Worm (Caenorhabditis elegans): Measurements from ENCODE around the gene R166.2.

Gene R166.2

ce11 chrII:10547311-10547710 lies 9.8 kb upstream of the R166.2 start (continued):
- TF ChIP-seq snpc-4 (GFP tag; optimal IDR thresholded peaks at IDR 0.05) (no peak), snpc-4 (tag; optimal IDR thresholded peaks at IDR 0.05) (no peak), ztf-22 (GFP tag; optimal IDR thresholded peaks at IDR 0.05) (no peak), akir-1 (GFP tag; optimal IDR thresholded peaks at IDR 0.05) (no peak), ztf-18 (tag; optimal IDR thresholded peaks at IDR 0.05) (no peak), ceh-40 (GFP tag; IDR thresholded peaks at IDR 0.05) (no peak), aptf-3 (GFP tag; IDR thresholded peaks at IDR 0.05) (no peak; the same call in 1 of the 2 replicates), ccch-3 (GFP tag; optimal IDR thresholded peaks at IDR 0.05) (no peak), dpl-1 (GFP tag; optimal IDR thresholded peaks at IDR 0.05) (no peak), attf-3 (GFP tag; conservative IDR thresholded peaks at IDR 0.05) (no peak), hrde-1 (tag; optimal IDR thresholded peaks at IDR 0.05; ENCODE audit: borderline replicate concordance) (no peak), Y56A3A.18 (GFP tag; IDR thresholded peaks at IDR 0.05) (no peak), snpc-1.3 (tag; optimal IDR thresholded peaks at IDR 0.05; ENCODE audit: insufficient read depth) (no peak), Y53G8AR.9 (GFP tag; conservative IDR thresholded peaks at IDR 0.05) (0 out of 2 replicates have a peak, but pooled peaks have one; percentile 12), egl-44 (GFP tag; IDR thresholded peaks at IDR 0.05) (peak; percentile 19; the same call in 1 of the 2 replicates), sdz-38 (tag; optimal IDR thresholded peaks at IDR 0.05) (no peak), nhr-90 (tag; optimal IDR thresholded peaks at IDR 0.05) (no peak), ets-4 (GFP tag; optimal IDR thresholded peaks at IDR 0.05) (no peak), egl-18 (GFP tag; IDR thresholded peaks at IDR 0.05) (no peak), ztf-3 (GFP tag; optimal IDR thresholded peaks at IDR 0.05) (peak; percentile 35), repo-1 (tag; optimal IDR thresholded peaks at IDR 0.05) (no peak), ceh-27 (GFP tag; optimal IDR thresholded peaks at IDR 0.05) (no peak), C17E4.6 (GFP tag; IDR thresholded peaks at IDR 0.05) (peak; percentile 6; the same call in 1 of the 2 replicates), fkh-3 (tag; optimal IDR thresholded peaks at IDR 0.05) (peak; percentile 62), rcor-1 (GFP tag; IDR thresholded peaks at IDR 0.05) (no peak), chd-7 (tag; optimal IDR thresholded peaks at IDR 0.05) (peak; percentile 51), nhr-120 (GFP tag; IDR thresholded peaks at IDR 0.05) (0 out of 2 replicates have a peak, but pooled peaks have one; percentile 23), die-1 (tag; optimal IDR thresholded peaks at IDR 0.05) (no peak), ceh-91 (GFP tag; IDR thresholded peaks at IDR 0.05) (no peak), B0261.1 (tag; optimal IDR thresholded peaks at IDR 0.05) (no peak), zfh-2 (GFP tag; conservative IDR thresholded peaks at IDR 0.05) (peak; percentile 95)

ce11 chrII:10546784-10547087 lies 9.3 kb upstream of the R166.2 start:
- TF ChIP-seq ceh-79 (tag; optimal IDR thresholded peaks at IDR 0.05) (no peak), ztf-22 (GFP tag; optimal IDR thresholded peaks at IDR 0.05) (no peak), ztf-28 (GFP tag; IDR thresholded peaks at IDR 0.05) (no peak), zim-3 (tag; optimal IDR thresholded peaks at IDR 0.05) (no peak), madf-8 (GFP tag; conservative IDR thresholded peaks at IDR 0.05) (no peak), Y95B8A.8 (GFP tag; IDR thresholded peaks at IDR 0.05) (0 out of 2 replicates have a peak, but pooled peaks have one; percentile 10), lir-1 (GFP tag; conservative IDR thresholded peaks at IDR 0.05) (no peak), snpc-3.4 (tag; optimal IDR thresholded peaks at IDR 0.05) (no peak), cebp-2 (GFP tag; IDR thresholded peaks at IDR 0.05) (no peak), ceh-91 (GFP tag; IDR thresholded peaks at IDR 0.05) (no peak), hmg-20 (GFP tag; IDR thresholded peaks at IDR 0.05) (no peak), lin-35 (GFP tag; optimal IDR thresholded peaks at IDR 0.05) (no peak), B0019.2 (GFP tag; conservative IDR thresholded peaks at IDR 0.05) (no peak), Y56A3A.18 (GFP tag; IDR thresholded peaks at IDR 0.05) (no peak), pha-4 (tag; optimal IDR thresholded peaks at IDR 0.05) (peak; percentile 30), nfyb-1 (GFP tag; IDR thresholded peaks at IDR 0.05) (0 out of 2 replicates have a peak, but pooled peaks have one; percentile 7), dpff-1 (tag; optimal IDR thresholded peaks at IDR 0.05) (no peak), rpc-1 (optimal IDR thresholded peaks at IDR 0.05) (no peak), rpc-1 (tag; optimal IDR thresholded peaks at IDR 0.05) (no peak), akir-1 (GFP tag; optimal IDR thresholded peaks at IDR 0.05) (no peak), lag-1 (GFP tag; IDR thresholded peaks at IDR 0.05) (no peak), cebp-1 (GFP tag; IDR thresholded peaks at IDR 0.05) (no peak), cebp-1 (tag; optimal IDR thresholded peaks at IDR 0.05) (no peak), F57C9.4 (tag; optimal IDR thresholded peaks at IDR 0.05) (no peak)

Data from whole organism, young adult.